Worm (Caenorhabditis elegans) whole organism, early embryonic: ENCODE results near the gene xpo-1.

Source experiments
- B0310.2 ChIP-seq: sonication (generic microtip); optimal IDR thresholded peaks from 2 replicates; lab custom pipeline; 2016; ENCODE audit warnings: mild to moderate bottlenecking, missing genetic modification characterization, missing compliant biosample characterization
- F13C5.2 ChIP-seq: sonication (generic microtip); optimal IDR thresholded peaks from 2 replicates; lab custom pipeline; 2017; ENCODE audit warnings: mild to moderate bottlenecking, missing genetic modification characterization, inconsistent platforms, missing compliant biosample characterization
- aly-1 ChIP-seq: sonication (generic microtip); optimal IDR thresholded peaks from 2 replicates; lab custom pipeline; 2016; ENCODE audit warnings: missing genetic modification characterization, missing compliant biosample characterization
- ama-1 ChIP-seq: fragments of 150-350 bp; optimal IDR thresholded peaks from 2 replicates; lab custom pipeline; 2014
- ceh-13 ChIP-seq: fragments of 200-800 bp; sonication (Bioruptor generic); optimal IDR thresholded peaks from 2 replicates; lab custom pipeline; 2018; ENCODE audit warnings: mild to moderate bottlenecking, missing genetic modification characterization, missing compliant biosample characterization
- ceh-36 ChIP-seq: sonication (generic microtip); optimal IDR thresholded peaks from 2 replicates; lab custom pipeline; 2016; ENCODE audit warnings: missing genetic modification characterization, inconsistent platforms, missing compliant biosample characterization
- ets-7 ChIP-seq: sonication (generic microtip); optimal IDR thresholded peaks from 2 replicates; lab custom pipeline; 2016; ENCODE audit warnings: missing genotype, missing genetic modification characterization, missing compliant biosample characterization
- flt-1 ChIP-seq: fragments of 200-800 bp; sonication (Bioruptor generic); IDR thresholded peaks from 2 replicates; pipeline ENCODE4 v1.3.6; 2022; ENCODE audit warnings: missing genetic modification characterization, missing compliant biosample characterization
- hmbx-1 ChIP-seq: sonication (generic microtip); optimal IDR thresholded peaks from 2 replicates; lab custom pipeline; 2016; ENCODE audit warnings: mild to moderate bottlenecking, missing genetic modification characterization, missing compliant biosample characterization
- hmg-4 ChIP-seq: fragments of 200-800 bp; sonication (Bioruptor generic); optimal IDR thresholded peaks from 2 replicates; lab custom pipeline; 2018; ENCODE audit warnings: mild to moderate bottlenecking, missing genetic modification characterization, missing compliant biosample characterization
- hnd-1 ChIP-seq: sonication (generic microtip); optimal IDR thresholded peaks from 2 replicates; lab custom pipeline; 2016; ENCODE audit warnings: missing genetic modification characterization, missing compliant biosample characterization
- pes-1 ChIP-seq: fragments of 200-800 bp; sonication (Bioruptor generic); IDR thresholded peaks from 2 replicates; pipeline ENCODE4 v1.3.6; 2022; ENCODE audit warnings: missing genetic modification reagents, missing genetic modification characterization, missing compliant biosample characterization
- scrt-1 ChIP-seq: fragments of 200-800 bp; sonication (Bioruptor generic); IDR thresholded peaks from 2 replicates; pipeline ENCODE4 v1.3.6; 2022; ENCODE audit warnings: missing genetic modification characterization, missing compliant biosample characterization
- sea-1 ChIP-seq: fragments of 200-800 bp; sonication (Bioruptor generic); conservative IDR thresholded peaks from 2 replicates; pipeline ENCODE4 v1.3.6; 2022; ENCODE audit warnings: missing genetic modification characterization, missing compliant biosample characterization
- tbx-11 ChIP-seq: fragments of 200-800 bp; sonication (Bioruptor generic); IDR thresholded peaks from 2 replicates; pipeline ENCODE4 v1.3.6; 2022; ENCODE audit warnings: missing genetic modification characterization, missing compliant biosample characterization
- tbx-37 ChIP-seq: fragments of 200-800 bp; sonication (Bioruptor generic); conservative IDR thresholded peaks from 2 replicates; pipeline ENCODE4 v1.3.6; 2022; ENCODE audit warnings: missing genetic modification reagents, missing genetic modification characterization, missing compliant biosample characterization
- tra-4 ChIP-seq: sonication (generic microtip); optimal IDR thresholded peaks from 2 replicates; lab custom pipeline; 2017; ENCODE audit warnings: missing genetic modification characterization, missing compliant biosample characterization

The xpo-1 gene

DNA sequence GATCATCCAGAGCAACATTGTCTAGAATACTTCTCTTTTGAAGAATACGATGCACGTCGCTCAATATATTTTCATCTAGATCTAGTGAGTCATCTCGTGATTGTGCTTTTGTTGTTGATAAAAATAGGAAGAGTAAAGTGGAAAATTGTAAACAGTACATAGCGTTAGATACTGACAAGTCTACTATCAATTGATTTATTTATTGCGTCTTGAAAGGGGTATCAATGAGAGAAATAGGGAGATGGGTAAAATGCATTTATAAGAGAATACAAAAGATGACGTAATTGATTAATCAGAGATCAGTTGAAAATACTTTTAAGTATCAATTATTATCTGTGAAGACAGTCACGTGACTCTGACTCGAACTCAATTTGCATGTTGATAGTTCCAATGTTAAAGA is 32.0 kb downstream of the xpo-1 start, which contains the start of gene txt-5:
txt-5 (minus strand) TSS at position 224 of the 400 bp plus-strand sequence.
- TF ChIP-seq hmg-4 (GFP tag; lab: Kevin White, UChicago), result no peak
- TF ChIP-seq hmbx-1, result no peak

DNA sequence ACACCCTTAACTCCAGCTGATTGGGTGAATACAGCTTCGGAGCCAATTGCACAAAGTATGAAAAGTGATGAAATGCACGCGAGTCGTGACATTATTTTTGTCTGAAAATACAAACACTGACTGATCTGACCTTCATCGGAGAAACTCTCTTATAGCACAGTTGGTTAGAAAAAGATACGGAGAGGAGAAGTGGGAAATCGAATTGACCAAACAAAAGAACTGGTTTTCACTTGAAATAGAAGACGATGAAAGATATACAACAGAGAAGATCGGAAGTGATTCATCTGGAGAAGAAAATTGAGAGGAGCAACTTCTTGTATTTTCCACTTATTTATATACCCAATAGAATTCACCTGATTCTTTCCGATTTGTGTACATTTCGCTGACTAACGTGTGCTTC is 32.9 kb downstream of the xpo-1 start, which contains the start of gene ttr-33:
ttr-33 (minus strand) TSS at position 101 of the 400 bp plus-strand sequence.
- TF ChIP-seq ceh-36 (tag; lab: Kevin White, UChicago) (no peak), aly-1 (tag; lab: Kevin White, UChicago) (no peak), flt-1 (GFP tag; lab: Robert Waterston, UW) (no peak), ama-1 (lab: Kevin White, UChicago) (no peak), scrt-1 (GFP tag; lab: Robert Waterston, UW) (no peak), sea-1 (no peak), ceh-13 (GFP tag; lab: Kevin White, UChicago) (no peak), hmbx-1 (no peak), pes-1 (GFP tag; lab: Robert Waterston, UW) (no peak), tbx-37 (GFP tag; lab: Robert Waterston, UW) (no peak), hmg-4 (GFP tag; lab: Kevin White, UChicago) (no peak)

DNA sequence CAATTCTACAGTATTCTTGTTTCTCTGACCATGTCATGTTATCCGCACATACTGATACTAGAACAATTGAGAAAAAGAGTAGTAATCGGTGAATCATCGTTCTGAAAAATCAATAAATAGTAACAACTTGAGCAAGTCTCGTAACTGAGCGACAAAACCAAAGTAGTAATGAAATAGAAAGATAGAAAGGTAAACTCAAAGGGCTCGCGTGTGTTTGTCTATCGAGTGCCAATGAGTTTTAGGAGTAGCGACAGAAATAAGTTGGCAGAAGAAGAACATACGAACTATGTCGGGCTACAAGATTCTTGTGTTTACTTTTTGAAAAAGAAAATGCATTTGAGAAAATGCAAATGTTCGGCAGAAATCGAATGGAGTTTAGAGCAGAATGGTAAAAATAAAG is 34.6 kb downstream of the xpo-1 start, which contains the start of gene C37C3.12:
C37C3.12 (minus strand) TSS at position 101 of the 400 bp plus-strand sequence.
- TF ChIP-seq B0310.2 (no peak), ceh-13 (GFP tag; lab: Kevin White, UChicago) (no peak), tbx-11 (no peak), ceh-36 (tag; lab: Kevin White, UChicago) (no peak), ama-1 (lab: Kevin White, UChicago) (no peak), tbx-37 (GFP tag; lab: Robert Waterston, UW) (no peak), sea-1 (no peak), flt-1 (GFP tag; lab: Robert Waterston, UW) (no peak), hmbx-1 (no peak), tra-4 (tag; lab: Kevin White, UChicago) (no peak), hnd-1 (tag; lab: Kevin White, UChicago) (no peak), F13C5.2 (tag; lab: Kevin White, UChicago) (no peak), aly-1 (tag; lab: Kevin White, UChicago) (no peak), scrt-1 (GFP tag; lab: Robert Waterston, UW) (no peak), hmg-4 (GFP tag; lab: Kevin White, UChicago) (no peak), pes-1 (GFP tag; lab: Robert Waterston, UW) (no peak), ets-7 (tag; lab: Kevin White, UChicago) (no peak)

DNA sequence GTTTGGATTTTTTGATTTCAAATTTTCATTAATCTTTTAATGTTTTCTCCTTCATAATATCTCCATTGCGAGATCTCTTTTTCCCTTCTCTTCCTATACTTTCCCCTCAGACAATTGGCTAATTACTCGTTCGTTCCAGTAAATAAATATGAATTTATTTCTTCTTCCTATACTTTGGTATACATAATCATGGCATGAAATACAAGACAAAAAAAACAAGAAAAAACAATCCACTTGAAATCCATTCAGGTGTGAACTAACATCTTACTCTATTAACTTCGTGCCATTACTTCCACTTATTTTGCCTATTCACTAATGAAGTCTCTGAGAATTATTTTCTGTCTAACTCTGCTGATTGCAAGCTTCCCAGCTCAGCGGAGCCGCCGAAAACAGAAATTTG is 37.4 kb downstream of the xpo-1 start, which contains the start of gene grd-8:
grd-8 (plus strand) TSS at position 301 of the 400 bp plus-strand sequence.
- TF ChIP-seq scrt-1 (GFP tag; lab: Robert Waterston, UW), result no peak
- TF ChIP-seq sea-1, result no peak
- TF ChIP-seq hmg-4 (GFP tag; lab: Kevin White, UChicago), result no peak
- TF ChIP-seq tbx-11, result no peak
- no peak for TF ChIP-seq B0310.2
- TF ChIP-seq ama-1 (lab: Kevin White, UChicago), result no peak
- no peak for TF ChIP-seq hnd-1 (tag; lab: Kevin White, UChicago)

DNA sequence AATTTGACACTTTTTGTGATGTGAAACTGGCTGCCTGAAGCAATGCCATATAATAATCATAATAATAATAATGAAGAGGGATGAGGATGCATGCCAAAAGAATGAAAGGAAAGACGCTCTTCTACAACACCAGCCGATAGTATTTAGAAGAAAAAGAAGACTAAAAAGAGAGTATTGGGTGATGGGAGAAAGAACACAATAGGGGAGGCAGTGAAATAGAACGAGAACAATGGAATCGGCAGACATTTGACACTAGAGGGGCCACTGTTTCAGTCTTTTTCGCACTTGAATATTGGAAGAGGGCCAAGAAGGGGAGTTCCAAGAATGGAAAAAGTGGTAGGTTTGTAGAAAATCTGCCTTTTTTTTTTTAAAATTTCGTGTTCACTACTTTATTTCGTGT is 42.3 kb downstream of the xpo-1 start, which contains the start of gene memo-1:
memo-1 (minus strand) TSS at position 2 of the 400 bp plus-strand sequence.
- TF ChIP-seq scrt-1 (GFP tag; lab: Robert Waterston, UW), result no peak
- no peak for TF ChIP-seq tra-4 (tag; lab: Kevin White, UChicago)
- no peak for TF ChIP-seq B0310.2
- TF ChIP-seq ets-7 (tag; lab: Kevin White, UChicago), result no peak
- TF ChIP-seq ceh-13 (GFP tag; lab: Kevin White, UChicago), result no peak
- no peak for TF ChIP-seq ama-1 (lab: Kevin White, UChicago)
- TF ChIP-seq hnd-1 (tag; lab: Kevin White, UChicago), result no peak
- no peak for TF ChIP-seq flt-1 (GFP tag; lab: Robert Waterston, UW)
- no peak for TF ChIP-seq F13C5.2 (tag; lab: Kevin White, UChicago)

DNA sequence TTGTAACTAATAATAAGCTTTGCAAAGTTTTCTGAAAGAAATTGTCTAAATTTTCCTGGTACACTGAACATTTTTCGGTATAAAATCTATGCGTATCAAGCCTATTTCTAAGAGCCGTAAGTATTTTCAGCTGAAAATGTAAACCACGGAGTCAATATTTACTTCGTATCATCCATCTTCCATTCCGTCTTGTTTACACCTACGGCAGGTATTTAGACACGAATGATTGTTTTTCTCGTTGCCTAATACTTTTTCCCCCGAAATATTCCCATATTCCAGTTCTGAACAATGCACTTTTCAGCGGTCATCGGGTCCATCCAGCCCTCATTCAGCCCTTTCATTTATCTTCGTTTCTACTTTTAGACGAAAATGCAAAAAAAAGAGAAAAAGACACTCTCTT is 42.8 kb downstream of the xpo-1 start:
- TF ChIP-seq F13C5.2 (tag; lab: Kevin White, UChicago) (no peak), tra-4 (tag; lab: Kevin White, UChicago) (no peak), sea-1 (no peak), flt-1 (GFP tag; lab: Robert Waterston, UW) (no peak), scrt-1 (GFP tag; lab: Robert Waterston, UW) (no peak), ets-7 (tag; lab: Kevin White, UChicago) (no peak), B0310.2 (no peak), hmbx-1 (no peak), hmg-4 (GFP tag; lab: Kevin White, UChicago) (no peak), tbx-11 (no peak), ceh-36 (tag; lab: Kevin White, UChicago) (no peak)

DNA sequence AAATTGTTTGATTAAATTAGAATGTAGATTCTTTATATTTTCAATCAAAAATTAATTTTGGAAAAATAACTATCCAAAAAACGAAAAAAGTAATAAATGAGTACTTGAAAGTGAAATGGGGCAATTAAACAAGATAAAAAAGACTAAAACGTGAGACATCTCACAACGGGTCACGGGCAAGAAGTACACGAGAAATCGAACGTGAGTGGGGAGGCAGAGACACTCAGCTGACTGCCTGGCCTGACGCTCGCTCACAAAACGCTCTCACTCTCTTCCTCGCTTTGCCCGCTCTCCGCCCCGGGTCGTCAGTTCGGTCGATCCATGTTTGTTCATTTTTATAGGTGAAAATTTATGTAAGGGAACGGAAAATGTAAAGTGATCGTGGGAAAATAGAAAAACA is 43.4 kb downstream of the xpo-1 start:
- 0 out of 2 replicates have a peak, but pooled peaks have one; percentile 7 for TF ChIP-seq sea-1
- no peak for TF ChIP-seq aly-1 (tag; lab: Kevin White, UChicago)
- 0 out of 2 replicates have a peak, but pooled peaks have one; percentile 7 for TF ChIP-seq scrt-1 (GFP tag; lab: Robert Waterston, UW)
- TF ChIP-seq hnd-1 (tag; lab: Kevin White, UChicago), result no peak
- peak; percentile 1 for TF ChIP-seq hmg-4 (GFP tag; lab: Kevin White, UChicago)

DNA sequence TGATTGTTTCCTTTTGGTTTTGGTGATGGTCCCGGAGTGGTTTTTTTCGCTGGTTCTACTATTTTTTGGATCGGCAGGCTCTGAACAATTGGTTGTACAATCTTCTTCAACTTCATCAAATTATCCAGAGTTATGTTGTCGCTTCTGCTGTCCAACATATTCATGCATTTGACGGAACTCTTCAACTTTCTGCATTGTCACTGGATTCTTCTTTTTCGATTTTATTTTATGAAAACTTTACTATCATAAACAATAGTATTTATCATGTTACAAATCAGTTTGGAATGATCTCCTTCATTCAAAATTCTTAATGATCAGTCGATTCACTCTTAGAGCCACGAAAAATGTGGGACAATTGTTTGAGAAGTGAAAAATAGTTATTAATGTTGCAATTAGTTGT is 47.2 kb downstream of the xpo-1 start:
- TF ChIP-seq ets-7 (tag; lab: Kevin White, UChicago) (no peak), scrt-1 (GFP tag; lab: Robert Waterston, UW) (no peak), ceh-13 (GFP tag; lab: Kevin White, UChicago) (no peak), flt-1 (GFP tag; lab: Robert Waterston, UW) (no peak)
